Worm (Caenorhabditis elegans) whole organism, L3 larva: ENCODE data around the gene W02B12.11.

ENCODE experiments used
- R02D3.7 ChIP-seq: fragments of 150-350 bp; optimal IDR thresholded peaks from 2 replicates; lab custom pipeline; 2014; ENCODE audit warnings: missing biosample characterization, missing genetic modification characterization
- ama-1 ChIP-seq: fragments of 150-350 bp; optimal IDR thresholded peaks from 2 replicates; lab custom pipeline; 2018
- ceh-16 ChIP-seq: sonication (generic microtip); optimal IDR thresholded peaks from 2 replicates; lab custom pipeline; 2017; ENCODE audit warnings: missing biosample characterization, missing genetic modification characterization
- ceh-28 ChIP-seq: fragments of 150-350 bp; optimal IDR thresholded peaks from 2 replicates; lab custom pipeline; 2014; ENCODE audit warnings: missing biosample characterization, missing genetic modification reagents, missing genetic modification characterization
- ceh-82 ChIP-seq: fragments of 150-350 bp; optimal IDR thresholded peaks from 2 replicates; lab custom pipeline; 2014; ENCODE audit warnings: missing biosample characterization, missing genetic modification characterization
- egl-27 ChIP-seq: sonication (generic microtip); optimal IDR thresholded peaks from 4 replicates; lab custom pipeline; 2017; ENCODE audit warnings: missing biosample characterization, missing genetic modification reagents, missing genetic modification characterization
- egl-5 ChIP-seq: fragments of 150-350 bp; optimal IDR thresholded peaks from 2 replicates; lab custom pipeline; 2017; ENCODE audit warnings: missing biosample characterization, missing genetic modification reagents, missing genetic modification characterization, inconsistent platforms
- elt-1 ChIP-seq: fragments of 150-350 bp; optimal IDR thresholded peaks from 2 replicates; lab custom pipeline; 2014; ENCODE audit warnings: missing biosample characterization, missing genetic modification characterization
- elt-2 ChIP-seq: sonication (generic microtip); optimal IDR thresholded peaks from 2 replicates; lab custom pipeline; 2016; ENCODE audit warnings: missing genetic modification reagents, mild to moderate bottlenecking, missing genetic modification characterization, missing compliant biosample characterization
- elt-3 ChIP-seq, 3 experiments: fragments of 150-350 bp in 1 of 3; sonication (generic microtip) in 2 of 3; optimal IDR thresholded peaks; 2 replicates in 2 of 3; 4 replicates in 1 of 3; lab custom pipeline; 2014 to 2017; ENCODE audit warnings: missing biosample characterization in 3 of 3, missing genetic modification characterization in 3 of 3
- fkh-10 ChIP-seq: sonication (generic microtip); optimal IDR thresholded peaks from 2 replicates; lab custom pipeline; 2017; ENCODE audit warnings: missing biosample characterization, missing genetic modification reagents, missing genetic modification characterization
- fos-1 ChIP-seq: fragments of 150-350 bp; optimal IDR thresholded peaks from 2 replicates; lab custom pipeline; 2014; ENCODE audit warnings: missing biosample characterization, missing genetic modification characterization
- hmg-11 ChIP-seq: sonication (generic microtip); optimal IDR thresholded peaks from 2 replicates; lab custom pipeline; 2016; ENCODE audit warnings: missing genetic modification characterization, missing compliant biosample characterization
- jun-1 ChIP-seq: fragments of 150-350 bp; optimal IDR thresholded peaks from 2 replicates; lab custom pipeline; 2014; ENCODE audit warnings: missing biosample characterization, missing genetic modification reagents, missing genetic modification characterization
- lsy-12 ChIP-seq: sonication (generic microtip); optimal IDR thresholded peaks from 2 replicates; lab custom pipeline; 2016; ENCODE audit warnings: mild to moderate bottlenecking, missing genetic modification characterization, missing compliant biosample characterization
- nfya-1 ChIP-seq: sonication (generic microtip); optimal IDR thresholded peaks from 2 replicates; lab custom pipeline; 2017; ENCODE audit warnings: missing genetic modification characterization, mild to moderate bottlenecking, missing compliant biosample characterization, antibody characterized with exemption, moderate library complexity; ENCODE audit not compliant: insufficient read depth
- nhr-11 ChIP-seq: fragments of 150-350 bp; optimal IDR thresholded peaks from 2 replicates; lab custom pipeline; 2014; ENCODE audit warnings: missing biosample characterization, missing genetic modification characterization
- nhr-23 ChIP-seq: fragments of 150-350 bp; optimal IDR thresholded peaks from 2 replicates; lab custom pipeline; 2014; ENCODE audit warnings: missing biosample characterization, missing genetic modification reagents, missing genetic modification characterization
- nhr-237 ChIP-seq: fragments of 150-350 bp; optimal IDR thresholded peaks from 2 replicates; lab custom pipeline; 2014; ENCODE audit warnings: missing biosample characterization, missing genetic modification characterization
- nhr-25 ChIP-seq: sonication (generic microtip); optimal IDR thresholded peaks from 2 replicates; lab custom pipeline; 2017; ENCODE audit warnings: missing biosample characterization, missing genetic modification characterization
- nhr-28 ChIP-seq: fragments of 150-350 bp; optimal IDR thresholded peaks from 2 replicates; lab custom pipeline; 2014; ENCODE audit warnings: missing biosample characterization, missing genetic modification characterization
- nhr-43 ChIP-seq: sonication (generic microtip); optimal IDR thresholded peaks from 2 replicates; lab custom pipeline; 2016; ENCODE audit warnings: mild to moderate bottlenecking, missing genetic modification characterization, missing compliant biosample characterization; ENCODE audit not compliant: poor library complexity, severe bottlenecking
- nhr-67 ChIP-seq: fragments of 150-350 bp; optimal IDR thresholded peaks from 2 replicates; lab custom pipeline; 2014; ENCODE audit warnings: missing biosample characterization, missing genetic modification characterization
- nhr-76 ChIP-seq: fragments of 150-350 bp; sonication (generic microtip); optimal IDR thresholded peaks from 5 replicates; lab custom pipeline; 2014; ENCODE audit warnings: missing biosample characterization, missing genetic modification characterization
- pha-4 ChIP-seq: fragments of 150-350 bp; optimal IDR thresholded peaks from 2 replicates; lab custom pipeline; 2014; ENCODE audit warnings: missing biosample characterization, missing genetic modification reagents, missing genetic modification characterization
- pqm-1 ChIP-seq: fragments of 150-350 bp; optimal IDR thresholded peaks from 2 replicates; lab custom pipeline; 2017; ENCODE audit warnings: missing biosample characterization, missing genetic modification characterization, inconsistent platforms
- sea-2 ChIP-seq: fragments of 150-350 bp; sonication (generic microtip); optimal IDR thresholded peaks from 4 replicates; lab custom pipeline; 2014; ENCODE audit warnings: missing biosample characterization, missing genetic modification reagents, missing genetic modification characterization
- skn-1 ChIP-seq: fragments of 150-350 bp; optimal IDR thresholded peaks from 2 replicates; lab custom pipeline; 2014; ENCODE audit warnings: missing biosample characterization, missing genetic modification characterization
- unc-62 ChIP-seq: fragments of 150-350 bp; sonication (generic microtip); optimal IDR thresholded peaks from 4 replicates; lab custom pipeline; 2014; ENCODE audit warnings: missing biosample characterization, missing genetic modification reagents, missing genetic modification characterization
- ztf-4 ChIP-seq: fragments of 150-350 bp; optimal IDR thresholded peaks from 2 replicates; lab custom pipeline; 2014; ENCODE audit warnings: missing biosample characterization, missing genetic modification characterization

W02B12.11 gene

DNA sequence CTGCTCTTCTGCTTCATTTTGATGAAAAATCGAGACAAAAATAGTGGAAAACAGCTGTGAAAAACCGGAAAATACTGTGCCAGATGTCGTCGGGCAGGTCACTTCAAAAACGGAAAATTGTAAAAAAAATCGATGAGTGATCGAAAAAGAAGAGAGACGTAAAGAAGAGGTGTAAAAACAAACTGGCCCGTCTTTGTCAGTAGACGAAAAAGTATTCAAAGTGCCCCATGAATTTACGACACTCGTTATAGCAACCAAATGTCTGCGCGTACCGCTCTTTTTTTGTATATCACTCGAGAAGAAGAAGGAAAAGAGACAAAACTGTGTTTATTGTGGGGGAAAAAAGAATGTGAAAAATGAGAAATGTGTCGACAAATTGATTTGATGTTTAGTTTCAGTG lies 11.5 kb downstream of the W02B12.11 start, which contains the start of gene twk-5:
twk-5 (minus strand) TSS at position 101 of the 400 bp plus-strand sequence.
- peak; percentile 39 for TF ChIP-seq ama-1 (lab: Kevin White, UChicago)
- no peak for TF ChIP-seq egl-5 (tag; lab: Kevin White, UChicago)
- TF ChIP-seq, all 47 proteins: peak for 1

DNA sequence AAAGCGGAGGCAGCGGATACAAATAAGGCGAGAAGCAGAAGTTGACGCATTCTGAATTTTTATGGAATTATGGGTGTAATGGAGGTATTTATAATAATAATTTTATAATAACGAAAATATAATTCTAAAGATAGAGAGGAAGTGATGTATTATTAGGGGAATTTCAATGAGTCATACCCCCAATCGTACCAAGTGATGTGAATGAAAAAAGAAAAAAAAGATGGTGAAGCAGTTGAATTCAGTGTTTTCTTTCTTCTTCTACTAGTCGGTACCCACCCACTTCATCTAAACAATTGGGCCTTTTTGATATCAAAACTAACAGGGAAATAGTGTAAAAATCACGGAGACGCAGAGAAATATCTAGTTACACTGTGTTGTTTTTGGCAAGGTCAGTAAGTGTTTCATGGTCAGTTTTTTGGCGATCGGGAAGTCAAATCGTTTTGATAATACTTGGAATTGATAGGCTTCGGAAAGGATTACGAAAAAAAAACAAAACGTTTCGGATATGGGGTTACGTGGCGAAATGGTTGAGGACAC lies 13.1 kb downstream of the W02B12.11 start, which contains the start of gene ttr-18:
ttr-18 (minus strand) TSS at position 51 of the 537 bp plus-strand sequence.
- TF ChIP-seq egl-27 (tag; lab: Kevin White, UChicago), result peak; percentile 12
- peak; percentile 37 for TF ChIP-seq nhr-25
- no peak for TF ChIP-seq nhr-43 (tag; lab: Kevin White, UChicago)
- TF ChIP-seq elt-3 (tag; optimal IDR thresholded peaks at IDR 0.05; lab: Kevin White, UChicago), result no peak
- peak; percentile 4 for TF ChIP-seq nhr-23 (tag; lab: Kevin White, UChicago)
- no peak for TF ChIP-seq ceh-82
- no peak for TF ChIP-seq nfya-1 (tag; lab: Kevin White, UChicago)
- TF ChIP-seq fkh-10 (GFP tag; lab: Kevin White, UChicago), result no peak
- TF ChIP-seq sea-2 (GFP tag; lab: Kevin White, UChicago), result no peak

DNA sequence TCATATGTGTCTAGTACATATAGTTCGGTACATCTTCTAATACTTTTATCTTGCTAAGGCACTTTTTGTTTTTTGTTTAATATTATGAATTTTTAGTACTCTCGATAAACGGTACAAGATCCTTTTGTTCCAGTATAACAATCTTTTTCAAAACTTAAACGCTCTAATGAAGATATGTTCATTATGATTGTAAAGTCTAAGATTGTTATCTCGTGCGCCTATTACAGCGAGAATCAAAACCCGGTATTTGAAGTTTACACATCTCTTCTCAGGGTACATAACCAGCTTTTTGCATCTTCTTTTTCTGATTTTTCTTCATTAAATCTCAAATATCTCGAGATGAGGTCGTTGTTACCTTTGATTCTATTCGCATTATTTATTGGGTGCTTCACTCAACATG lies 14.3 kb downstream of the W02B12.11 start, which contains the start of gene B0334.13:
B0334.13 (plus strand) TSS at position 301 of the 400 bp plus-strand sequence.
- peak; percentile 13 for TF ChIP-seq elt-1 (tag; lab: Kevin White, UChicago)
- no peak for TF ChIP-seq ceh-82
- peak; percentile 43 for TF ChIP-seq nhr-25
- no peak for TF ChIP-seq pqm-1

DNA sequence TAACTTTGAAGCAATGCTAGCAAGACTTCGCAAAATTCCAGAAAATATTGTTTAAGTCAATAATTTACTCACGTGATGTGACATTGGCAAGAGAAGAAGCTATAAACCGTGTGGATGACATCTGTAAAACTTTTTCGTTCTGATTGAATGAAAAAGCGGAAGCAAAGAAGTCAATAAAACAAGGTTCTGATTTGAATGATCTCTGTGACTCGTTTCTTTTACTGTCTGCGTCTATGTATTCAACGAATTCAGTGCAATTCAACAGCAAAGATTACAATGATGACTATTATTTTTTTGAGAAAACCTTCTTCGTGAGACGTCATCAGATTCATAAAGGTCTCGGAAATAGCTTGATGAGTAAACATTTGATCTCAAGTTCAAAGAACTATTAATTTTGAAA lies 19.2 kb downstream of the W02B12.11 start, which contains the start of gene hacl-1:
hacl-1 (minus strand) TSS at position 121 of the 400 bp plus-strand sequence.
- TF ChIP-seq nhr-237 (tag; lab: Kevin White, UChicago) (no peak), ztf-4 (tag; lab: Kevin White, UChicago) (no peak), nhr-11 (tag; lab: Kevin White, UChicago) (no peak), lsy-12 (peak; percentile 7), pha-4 (tag; lab: Kevin White, UChicago) (no peak), fos-1 (tag; lab: Kevin White, UChicago) (no peak), ceh-28 (peak; percentile 9), jun-1 (tag; lab: Kevin White, UChicago) (peak; percentile 4), ceh-82 (no peak), unc-62 (GFP tag; lab: Kevin White, UChicago) (no peak), R02D3.7 (tag; lab: Kevin White, UChicago) (no peak), nhr-76 (tag; lab: Kevin White, UChicago) (no peak), nhr-25 (peak; percentile 87), elt-1 (tag; lab: Kevin White, UChicago) (no peak), pqm-1 (peak; percentile 62), nhr-23 (tag; lab: Kevin White, UChicago) (peak; percentile 38), ceh-16 (tag; lab: Kevin White, UChicago) (no peak), nhr-28 (no peak), nfya-1 (tag; lab: Kevin White, UChicago) (peak; percentile 1)
- TF ChIP-seq, all 47 proteins: peak for 7

DNA sequence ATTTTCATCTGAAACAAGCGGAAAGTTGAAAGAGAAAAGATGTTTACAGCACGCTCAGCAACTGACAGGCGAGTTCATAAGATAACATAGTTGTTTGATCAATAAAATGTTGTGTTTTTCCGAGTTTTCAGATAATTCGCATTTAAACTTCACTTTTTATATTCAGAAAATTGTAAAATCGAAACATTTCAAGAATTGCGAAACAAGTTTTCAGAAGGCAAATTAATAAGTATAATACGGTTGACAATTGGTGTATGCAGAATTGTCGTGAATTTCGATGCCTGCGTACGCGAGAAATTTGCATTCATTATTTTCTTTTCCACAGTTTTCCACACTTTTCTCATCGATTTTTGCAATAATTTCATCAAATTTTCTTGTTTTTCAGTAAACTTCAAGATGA lies 21.6 kb downstream of the W02B12.11 start, which contains the start of the genes ooc-3 and B0334.4:
ooc-3 (minus strand) TSS at position 15 of the 400 bp plus-strand sequence.
B0334.4 (plus strand) TSS at position 386 of the 400 bp plus-strand sequence.
- TF ChIP-seq nhr-67 (tag; lab: Kevin White, UChicago) (no peak), skn-1 (peak; percentile 56), nfya-1 (tag; lab: Kevin White, UChicago) (peak; percentile 72), elt-1 (tag; lab: Kevin White, UChicago) (no peak), nhr-43 (tag; lab: Kevin White, UChicago) (no peak), hmg-11 (no peak), nhr-25 (no peak), egl-5 (tag; lab: Kevin White, UChicago) (peak; percentile 11), pha-4 (tag; lab: Kevin White, UChicago) (peak; percentile 70), elt-2 (tag; lab: Kevin White, UChicago) (no peak)
